Worm (Caenorhabditis elegans) whole organism, mixed stage, embryonic: ENCODE results near the gene eat-20.

Source experiments
- M03D4.4 ChIP-seq: sonication (generic microtip); optimal IDR thresholded peaks from 2 replicates; lab custom pipeline; 2017; ENCODE audit warnings: mild to moderate bottlenecking, missing genetic modification characterization, missing compliant biosample characterization
- bed-3 ChIP-seq: fragments of 200-800 bp; sonication (Bioruptor generic); optimal IDR thresholded peaks from 3 replicates; lab custom pipeline; 2018; ENCODE audit warnings: mild to moderate bottlenecking, missing genetic modification characterization, moderate library complexity, missing compliant biosample characterization
- blmp-1 ChIP-seq: fragments of 150-350 bp; optimal IDR thresholded peaks from 2 replicates; lab custom pipeline; 2014; ENCODE audit warnings: missing biosample characterization, missing genetic modification characterization
- ceh-39 ChIP-seq: fragments of 150-350 bp; optimal IDR thresholded peaks from 2 replicates; lab custom pipeline; 2014; ENCODE audit warnings: missing biosample characterization, missing genetic modification characterization
- ceh-43 ChIP-seq: fragments of 200-800 bp; sonication (Bioruptor generic); optimal IDR thresholded peaks from 2 replicates; lab custom pipeline; 2018; ENCODE audit warnings: mild to moderate bottlenecking, missing genetic modification characterization, moderate library complexity, missing compliant biosample characterization
- ceh-83 ChIP-seq: fragments of 200-800 bp; sonication (Bioruptor generic); optimal IDR thresholded peaks from 2 replicates; lab custom pipeline; 2018; ENCODE audit warnings: mild to moderate bottlenecking, missing genetic modification characterization, missing compliant biosample characterization
- ces-1 ChIP-seq: fragments of 150-350 bp; optimal IDR thresholded peaks from 2 replicates; lab custom pipeline; 2014; ENCODE audit warnings: missing biosample characterization, missing genetic modification reagents, missing genetic modification characterization
- cnd-1 ChIP-seq: fragments of 200-800 bp; sonication (Bioruptor generic); optimal IDR thresholded peaks from 2 replicates; lab custom pipeline; 2018; ENCODE audit warnings: mild to moderate bottlenecking, missing genetic modification characterization, missing compliant biosample characterization
- drap-1 ChIP-seq: fragments of 200-800 bp; sonication (Bioruptor generic); optimal IDR thresholded peaks from 3 replicates; lab custom pipeline; 2018; ENCODE audit warnings: mild to moderate bottlenecking, missing genetic modification characterization, missing compliant biosample characterization
- elt-1 ChIP-seq: sonication (generic microtip); optimal IDR thresholded peaks from 2 replicates; lab custom pipeline; 2017; ENCODE audit warnings: missing genetic modification characterization, mild to moderate bottlenecking, missing compliant biosample characterization, antibody characterized with exemption, moderate library complexity, borderline replicate concordance; ENCODE audit not compliant: insufficient read depth
- elt-3 ChIP-seq: fragments of 150-350 bp; optimal IDR thresholded peaks from 2 replicates; lab custom pipeline; 2014; ENCODE audit warnings: missing biosample characterization, missing genetic modification characterization
- flh-1 ChIP-seq: fragments of 200-800 bp; sonication (Bioruptor generic); optimal IDR thresholded peaks from 2 replicates; lab custom pipeline; 2018; ENCODE audit warnings: mild to moderate bottlenecking, missing genetic modification characterization, moderate library complexity, missing compliant biosample characterization
- ham-2 ChIP-seq: fragments of 200-800 bp; sonication (Bioruptor generic); optimal IDR thresholded peaks from 2 replicates; lab custom pipeline; 2018; ENCODE audit warnings: mild to moderate bottlenecking, missing genetic modification characterization, missing compliant biosample characterization
- hlh-1 ChIP-seq: fragments of 150-350 bp; optimal IDR thresholded peaks from 2 replicates; lab custom pipeline; 2014; ENCODE audit warnings: missing biosample characterization, missing genetic modification reagents, missing genetic modification characterization
- lin-32 ChIP-seq: fragments of 200-800 bp; sonication (Bioruptor generic); optimal IDR thresholded peaks from 2 replicates; lab custom pipeline; 2018; ENCODE audit warnings: mild to moderate bottlenecking, missing genetic modification characterization, missing compliant biosample characterization
- mab-5 ChIP-seq: fragments of 150-350 bp; optimal IDR thresholded peaks from 2 replicates; lab custom pipeline; 2014; ENCODE audit warnings: missing biosample characterization, missing genetic modification characterization
- mep-1 ChIP-seq: fragments of 150-350 bp; optimal IDR thresholded peaks from 2 replicates; lab custom pipeline; 2017; ENCODE audit warnings: missing biosample characterization, missing genetic modification reagents, missing genetic modification characterization, inconsistent platforms
- mls-2 ChIP-seq: sonication (generic microtip); optimal IDR thresholded peaks from 2 replicates; lab custom pipeline; 2016; ENCODE audit warnings: mild to moderate bottlenecking, missing genetic modification characterization, moderate library complexity, missing compliant biosample characterization
- nhr-2 ChIP-seq: fragments of 150-350 bp; optimal IDR thresholded peaks from 2 replicates; lab custom pipeline; 2014; ENCODE audit warnings: missing biosample characterization, missing genetic modification characterization
- nhr-28 ChIP-seq: fragments of 150-350 bp; optimal IDR thresholded peaks from 2 replicates; lab custom pipeline; 2014; ENCODE audit warnings: missing biosample characterization, missing genetic modification characterization
- nhr-76 ChIP-seq: sonication (generic microtip); optimal IDR thresholded peaks from 2 replicates; lab custom pipeline; 2017; ENCODE audit warnings: missing biosample characterization, missing genetic modification characterization
- pha-4 ChIP-seq: fragments of 150-350 bp; optimal IDR thresholded peaks from 2 replicates; lab custom pipeline; 2018; ENCODE audit warnings: missing biosample characterization, missing genetic modification reagents, missing genetic modification characterization
- sem-2 ChIP-seq: fragments of 200-800 bp; sonication (Bioruptor generic); optimal IDR thresholded peaks from 2 replicates; lab custom pipeline; 2018; ENCODE audit warnings: mild to moderate bottlenecking, missing genetic modification characterization, missing compliant biosample characterization
- sptf-1 ChIP-seq: sonication (generic microtip); optimal IDR thresholded peaks from 2 replicates; lab custom pipeline; 2017; ENCODE audit warnings: mild to moderate bottlenecking, missing genetic modification characterization, moderate library complexity, missing compliant biosample characterization
- tbx-8 ChIP-seq: fragments of 200-800 bp; sonication (Bioruptor generic); optimal IDR thresholded peaks from 2 replicates; lab custom pipeline; 2018; ENCODE audit warnings: mild to moderate bottlenecking, missing genetic modification characterization, moderate library complexity, missing compliant biosample characterization
- unc-120 ChIP-seq: sonication (generic microtip); optimal IDR thresholded peaks from 2 replicates; lab custom pipeline; 2017; ENCODE audit warnings: missing genetic modification characterization, missing compliant biosample characterization; ENCODE audit not compliant: poor library complexity, severe bottlenecking
- unc-39 ChIP-seq: fragments of 150-350 bp; optimal IDR thresholded peaks from 2 replicates; lab custom pipeline; 2014; ENCODE audit warnings: missing biosample characterization, missing genetic modification characterization
- unc-62 ChIP-seq: fragments of 150-350 bp; optimal IDR thresholded peaks from 2 replicates; lab custom pipeline; 2014; ENCODE audit warnings: missing biosample characterization, missing genetic modification reagents, missing genetic modification characterization
- zip-8 ChIP-seq: fragments of 150-350 bp; optimal IDR thresholded peaks from 2 replicates; lab custom pipeline; 2014; ENCODE audit warnings: missing biosample characterization, missing genetic modification characterization
- ztf-11 ChIP-seq: fragments of 150-350 bp; optimal IDR thresholded peaks from 2 replicates; lab custom pipeline; 2014; ENCODE audit warnings: missing biosample characterization, missing genetic modification characterization

eat-20 gene

ce11 chrX:15509681-15510080 is at the start of gene eat-20:
Gene eat-20, plus strand, starts transcription at chrX:15510011.
- no peak for TF ChIP-seq ham-2 (GFP tag; lab: Kevin White, UChicago)
- no peak for TF ChIP-seq flh-1 (GFP tag; lab: Kevin White, UChicago)
- TF ChIP-seq blmp-1 (tag; lab: Kevin White, UChicago): no peak
- TF ChIP-seq M03D4.4 (tag; lab: Kevin White, UChicago): no peak
- no peak for TF ChIP-seq nhr-2 (tag; lab: Kevin White, UChicago)
- TF ChIP-seq unc-120 (tag; lab: Kevin White, UChicago): no peak
- TF ChIP-seq cnd-1 (tag; lab: Kevin White, UChicago): no peak
- TF ChIP-seq unc-62 (GFP tag; lab: Kevin White, UChicago): no peak
- no peak for TF ChIP-seq unc-39 (tag; lab: Kevin White, UChicago)

- TF ChIP-seq ces-1 (GFP tag; lab: Kevin White, UChicago) (peak; percentile 11), ztf-11 (tag; lab: Kevin White, UChicago) (no peak)
Measured at ce11 chrX:15465050-15465449, 44.8 kb upstream of the eat-20 start.

- no peak for TF ChIP-seq unc-120 (tag; lab: Kevin White, UChicago)
- no peak for TF ChIP-seq unc-62 (GFP tag; lab: Kevin White, UChicago)
- no peak for TF ChIP-seq unc-39 (tag; lab: Kevin White, UChicago)
- TF ChIP-seq sptf-1: no peak
- TF ChIP-seq mep-1 (tag; lab: Kevin White, UChicago): no peak
- no peak for TF ChIP-seq elt-3 (tag; lab: Kevin White, UChicago)
- no peak for TF ChIP-seq sem-2 (GFP tag; lab: Kevin White, UChicago)
- no peak for TF ChIP-seq ceh-43 (GFP tag; lab: Kevin White, UChicago)
- TF ChIP-seq bed-3 (GFP tag; lab: Kevin White, UChicago): no peak
- TF ChIP-seq blmp-1 (tag; lab: Kevin White, UChicago): no peak
- TF ChIP-seq mab-5: no peak
- no peak for TF ChIP-seq mls-2 (tag; lab: Kevin White, UChicago)
- no peak for TF ChIP-seq nhr-2 (tag; lab: Kevin White, UChicago)
- TF ChIP-seq drap-1 (GFP tag; lab: Kevin White, UChicago): no peak
- no peak for TF ChIP-seq zip-8 (tag; lab: Kevin White, UChicago)
- no peak for TF ChIP-seq elt-1 (tag; lab: Kevin White, UChicago)
- no peak for TF ChIP-seq ceh-39 (tag; lab: Kevin White, UChicago)
- no peak for TF ChIP-seq nhr-28 (tag; lab: Kevin White, UChicago)
- no peak for TF ChIP-seq hlh-1
- TF ChIP-seq lin-32 (GFP tag; lab: Kevin White, UChicago): no peak
Measured at ce11 chrX:15466032-15466431, 43.8 kb upstream of the eat-20 start, which contains the start of gene sprr-1. Gene sprr-1, plus strand, starts transcription at chrX:15466300.

- TF ChIP-seq ham-2 (GFP tag; lab: Kevin White, UChicago): no peak
- TF ChIP-seq elt-1 (tag; lab: Kevin White, UChicago): no peak
- TF ChIP-seq tbx-8: no peak
- no peak for TF ChIP-seq unc-39 (tag; lab: Kevin White, UChicago)
- TF ChIP-seq bed-3 (GFP tag; lab: Kevin White, UChicago): no peak
- no peak for TF ChIP-seq nhr-76
- no peak for TF ChIP-seq pha-4 (tag; lab: Kevin White, UChicago)
- no peak for TF ChIP-seq ceh-39 (tag; lab: Kevin White, UChicago)
- TF ChIP-seq ces-1 (GFP tag; lab: Kevin White, UChicago): no peak
- no peak for TF ChIP-seq lin-32 (GFP tag; lab: Kevin White, UChicago)
- no peak for TF ChIP-seq ceh-83 (GFP tag; lab: Kevin White, UChicago)
Measured at ce11 chrX:15468657-15469056, 41.2 kb upstream of the eat-20 start.

ce11 chrX:15469957-15470548 is 39.8 kb upstream of the eat-20 start:
- no peak for TF ChIP-seq hlh-1
- no peak for TF ChIP-seq sptf-1
- peak; percentile 41 for TF ChIP-seq ham-2 (GFP tag; lab: Kevin White, UChicago)
- no peak for TF ChIP-seq ceh-39 (tag; lab: Kevin White, UChicago)
- TF ChIP-seq elt-1 (tag; lab: Kevin White, UChicago): peak; percentile 100
